Worm (Caenorhabditis elegans): Measurements from ENCODE around the gene gpa-9.

ce11 chrV:12599110-12599509 lies 50.0 kb downstream of the gpa-9 start, which contains the start of the genes C14C10.10 and ril-2:
- no peak for TF ChIP-seq flt-1 (GFP tag; IDR thresholded peaks at IDR 0.05)
- TF ChIP-seq pes-1 (GFP tag; IDR thresholded peaks at IDR 0.05) = no peak
- TF ChIP-seq ceh-36 (tag; optimal IDR thresholded peaks at IDR 0.05) = no peak
- TF ChIP-seq hmbx-1 (tag; optimal IDR thresholded peaks at IDR 0.05) = no peak

Data from whole organism, early embryonic.